Worm (Caenorhabditis elegans) whole organism, midembryonic: Measurements from ENCODE around the gene lgmn-1.

Experiments used
- T22C8.4 ChIP-seq: fragments of 200-800 bp; sonication (Bioruptor generic); IDR thresholded peaks from 2 replicates; pipeline ENCODE4 v1.3.6; 2022; ENCODE audit warnings: missing genetic modification characterization, missing compliant biosample characterization
- cog-1 ChIP-seq: sonication (generic microtip); optimal IDR thresholded peaks from 2 replicates; lab custom pipeline; 2016; ENCODE audit warnings: missing genetic modification characterization, missing compliant biosample characterization
- flt-1 ChIP-seq: fragments of 200-800 bp; sonication (Bioruptor generic); IDR thresholded peaks from 2 replicates; pipeline ENCODE4 v1.3.6; 2022; ENCODE audit warnings: missing genetic modification characterization, missing compliant biosample characterization
- klf-2 ChIP-seq: fragments of 200-800 bp; sonication (Bioruptor generic); conservative IDR thresholded peaks from 2 replicates; pipeline ENCODE4 v1.3.6; 2022; ENCODE audit warnings: missing genetic modification reagents, missing genetic modification characterization, missing compliant biosample characterization
- med-1 ChIP-seq: sonication (generic microtip); optimal IDR thresholded peaks from 2 replicates; lab custom pipeline; 2017; ENCODE audit warnings: missing genetic modification characterization, mild to moderate bottlenecking, missing compliant biosample characterization, antibody characterized with exemption, missing genetic modification reagents; ENCODE audit not compliant: insufficient read depth
- ref-1 ChIP-seq: fragments of 200-800 bp; sonication (Bioruptor generic); conservative IDR thresholded peaks from 2 replicates; pipeline ENCODE4 v1.3.6; 2022; ENCODE audit warnings: missing genetic modification reagents, missing genetic modification characterization, missing compliant biosample characterization
- tab-1 ChIP-seq: fragments of 200-800 bp; sonication (Bioruptor generic); IDR thresholded peaks from 2 replicates; pipeline ENCODE4 v1.3.6; 2022; ENCODE audit warnings: missing genetic modification characterization, missing compliant biosample characterization
- ztf-23 ChIP-seq: fragments of 200-800 bp; sonication (Bioruptor generic); IDR thresholded peaks from 2 replicates; pipeline ENCODE4 v1.3.6; 2022; ENCODE audit warnings: missing genetic modification reagents, missing genetic modification characterization, missing compliant biosample characterization
- ztf-29 ChIP-seq: fragments of 200-800 bp; sonication (Bioruptor generic); IDR thresholded peaks from 2 replicates; pipeline ENCODE4 v1.3.6; 2022; ENCODE audit warnings: missing genetic modification reagents, missing genetic modification characterization, missing compliant biosample characterization

Gene lgmn-1

DNA sequence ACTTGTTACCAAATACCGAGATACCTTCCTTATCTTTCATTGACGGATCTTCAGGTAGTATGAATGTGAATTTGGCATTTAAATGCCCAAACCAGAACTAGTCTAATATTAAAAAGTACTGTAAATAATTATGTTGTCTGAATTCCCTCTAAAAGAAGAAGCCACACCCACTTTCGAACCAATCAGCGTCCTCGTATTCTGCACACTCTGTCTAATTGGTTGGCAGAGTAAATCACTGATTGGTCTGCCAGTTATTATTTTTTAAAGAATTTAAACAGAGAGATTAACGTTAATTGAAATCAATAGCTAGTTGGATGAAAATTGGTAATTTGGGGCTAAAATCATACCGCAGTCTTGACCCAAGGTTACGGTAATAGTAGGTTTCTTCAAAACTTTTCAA lies 7.1 kb upstream of the lgmn-1 start:
- TF ChIP-seq ztf-23 (GFP tag; lab: Robert Waterston, UW) = no peak
- TF ChIP-seq ref-1 (GFP tag; lab: Robert Waterston, UW) = no peak

DNA sequence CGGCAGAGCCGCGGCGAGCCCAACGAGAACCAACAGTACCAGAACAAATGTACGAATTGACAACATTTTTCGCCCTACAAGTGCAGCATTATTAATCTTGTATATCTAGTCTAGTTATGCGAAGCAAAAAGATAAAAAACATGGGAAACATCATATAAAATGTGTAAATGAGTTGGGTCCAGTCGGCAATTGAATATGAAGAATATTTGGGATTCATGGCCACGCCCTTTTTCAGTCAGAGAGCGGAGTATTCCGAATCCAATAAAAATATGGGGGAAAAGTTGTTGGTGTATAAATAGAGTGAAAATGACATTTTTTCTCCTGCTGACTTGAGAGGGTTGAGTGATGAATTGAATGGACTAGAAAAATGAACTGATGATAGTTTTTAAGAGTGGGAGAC lies 6.7 kb upstream of the lgmn-1 start, which contains the start of gene nlp-46:
nlp-46 (minus strand) TSS at position 101 of the 400 bp plus-strand sequence.
- TF ChIP-seq ztf-23 (GFP tag; lab: Robert Waterston, UW) = no peak
- no peak for TF ChIP-seq flt-1 (GFP tag; lab: Robert Waterston, UW)
- TF ChIP-seq T22C8.4 (GFP tag; lab: Robert Waterston, UW) = no peak
- TF ChIP-seq klf-2 (GFP tag; lab: Robert Waterston, UW) = no peak
- TF ChIP-seq med-1 (GFP tag; lab: Kevin White, UChicago) = no peak
- TF ChIP-seq ref-1 (GFP tag; lab: Robert Waterston, UW) = no peak
- no peak for TF ChIP-seq cog-1 (tag; lab: Kevin White, UChicago)
- TF ChIP-seq ztf-29 (GFP tag; lab: Robert Waterston, UW) = no peak

DNA sequence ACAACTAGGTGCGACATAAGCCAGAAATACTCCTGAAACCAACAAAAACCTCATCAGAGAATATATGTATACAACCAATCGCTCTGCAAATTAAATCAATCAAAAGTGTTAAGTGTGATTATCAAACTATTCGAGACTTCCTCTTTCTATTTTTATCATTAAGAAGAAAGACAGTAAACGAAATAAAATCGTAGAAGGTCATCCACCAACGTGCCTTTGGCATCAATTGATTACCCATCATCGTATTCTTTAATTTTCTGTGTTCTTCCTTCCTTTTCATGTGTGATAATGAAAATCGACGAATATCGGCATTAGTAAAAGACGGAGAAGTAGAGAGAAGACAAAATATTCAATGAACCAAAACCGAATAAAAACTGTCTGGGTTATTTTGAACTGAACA lies 910 bp upstream of the lgmn-1 start:
- no peak for TF ChIP-seq med-1 (GFP tag; lab: Kevin White, UChicago)
- no peak for TF ChIP-seq T22C8.4 (GFP tag; lab: Robert Waterston, UW)
- no peak for TF ChIP-seq klf-2 (GFP tag; lab: Robert Waterston, UW)
- no peak for TF ChIP-seq flt-1 (GFP tag; lab: Robert Waterston, UW)
- TF ChIP-seq ref-1 (GFP tag; lab: Robert Waterston, UW) = no peak
- no peak for TF ChIP-seq cog-1 (tag; lab: Kevin White, UChicago)
- TF ChIP-seq ztf-23 (GFP tag; lab: Robert Waterston, UW) = no peak
- no peak for TF ChIP-seq ztf-29 (GFP tag; lab: Robert Waterston, UW)
- no peak for TF ChIP-seq tab-1

ce11 chrV:12513900-12514299 lies 1.0 kb downstream of the lgmn-1 start:
- TF ChIP-seq ztf-29 (GFP tag; lab: Robert Waterston, UW) (no peak), flt-1 (GFP tag; lab: Robert Waterston, UW) (no peak)

DNA sequence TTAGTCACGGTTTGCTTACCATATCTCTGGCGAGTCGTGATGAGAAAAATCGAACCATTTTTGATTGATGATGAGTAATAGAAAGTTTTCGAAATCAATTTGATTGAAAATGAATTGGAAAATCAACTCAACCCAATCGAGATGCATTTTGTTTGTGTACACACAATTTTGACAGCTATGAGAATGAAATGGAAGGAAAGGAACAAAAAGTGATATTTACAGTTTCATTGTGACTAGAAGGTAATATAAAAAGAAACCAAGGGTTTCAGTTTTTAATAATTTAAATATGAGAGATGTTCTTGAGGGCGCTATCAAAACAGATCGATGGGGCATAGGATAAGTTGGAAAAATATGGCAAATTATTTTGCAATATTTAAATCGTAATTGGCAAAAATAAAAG lies 4.3 kb downstream of the lgmn-1 start, which contains the start of gene cal-1:
cal-1 (minus strand) TSS at position 101 of the 400 bp plus-strand sequence.
- TF ChIP-seq klf-2 (GFP tag; lab: Robert Waterston, UW) = no peak
- TF ChIP-seq cog-1 (tag; lab: Kevin White, UChicago) = no peak
- no peak for TF ChIP-seq med-1 (GFP tag; lab: Kevin White, UChicago)
- no peak for TF ChIP-seq T22C8.4 (GFP tag; lab: Robert Waterston, UW)
- no peak for TF ChIP-seq ztf-29 (GFP tag; lab: Robert Waterston, UW)

ce11 chrV:12517757-12518156 lies 4.9 kb downstream of the lgmn-1 start:
- TF ChIP-seq T22C8.4 (GFP tag; lab: Robert Waterston, UW) (no peak), tab-1 (no peak), med-1 (GFP tag; lab: Kevin White, UChicago) (no peak), ref-1 (GFP tag; lab: Robert Waterston, UW) (no peak)

- no peak for TF ChIP-seq ztf-29 (GFP tag; lab: Robert Waterston, UW)
- TF ChIP-seq klf-2 (GFP tag; lab: Robert Waterston, UW) = no peak
- TF ChIP-seq ztf-23 (GFP tag; lab: Robert Waterston, UW) = no peak
- TF ChIP-seq T22C8.4 (GFP tag; lab: Robert Waterston, UW) = no peak
- TF ChIP-seq flt-1 (GFP tag; lab: Robert Waterston, UW) = no peak
- no peak for TF ChIP-seq tab-1
- TF ChIP-seq med-1 (GFP tag; lab: Kevin White, UChicago) = no peak
- TF ChIP-seq ref-1 (GFP tag; lab: Robert Waterston, UW) = no peak
- TF ChIP-seq cog-1 (tag; lab: Kevin White, UChicago) = no peak
Measured at ce11 chrV:12518770-12519169, 5.9 kb downstream of the lgmn-1 start.

DNA sequence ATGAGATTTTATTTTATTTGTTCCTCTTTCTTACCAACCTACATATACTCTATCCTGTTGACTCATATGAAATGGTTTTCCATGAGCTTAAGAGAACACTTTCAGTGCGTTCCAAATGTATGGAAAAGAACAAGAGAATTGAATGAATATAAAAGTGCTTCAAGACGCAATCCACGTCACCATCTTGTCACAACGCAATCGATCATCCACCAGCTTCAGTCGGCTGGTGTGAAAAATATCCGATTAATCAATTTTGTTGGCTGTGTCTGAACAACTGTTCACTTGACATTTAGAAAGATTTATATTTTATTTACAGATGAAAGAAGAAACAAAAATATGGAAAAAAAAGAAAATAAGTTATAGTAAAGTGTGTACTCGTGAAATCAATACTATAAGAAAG lies 10.5 kb downstream of the lgmn-1 start:
- TF ChIP-seq ref-1 (GFP tag; lab: Robert Waterston, UW) = no peak
- TF ChIP-seq cog-1 (tag; lab: Kevin White, UChicago) = no peak
- TF ChIP-seq klf-2 (GFP tag; lab: Robert Waterston, UW) = no peak
- TF ChIP-seq med-1 (GFP tag; lab: Kevin White, UChicago) = no peak
- TF ChIP-seq ztf-29 (GFP tag; lab: Robert Waterston, UW) = no peak
- no peak for TF ChIP-seq flt-1 (GFP tag; lab: Robert Waterston, UW)
- TF ChIP-seq tab-1 = no peak
- TF ChIP-seq T22C8.4 (GFP tag; lab: Robert Waterston, UW) = no peak
- no peak for TF ChIP-seq ztf-23 (GFP tag; lab: Robert Waterston, UW)

ce11 chrV:12525526-12525925 lies 12.7 kb downstream of the lgmn-1 start, which contains the start of gene dyf-4:
Gene dyf-4, minus strand, starts transcription at chrV:12525738.
- TF ChIP-seq T22C8.4 (GFP tag; lab: Robert Waterston, UW) (no peak), ztf-29 (GFP tag; lab: Robert Waterston, UW) (no peak), klf-2 (GFP tag; lab: Robert Waterston, UW) (no peak), tab-1 (no peak), flt-1 (GFP tag; lab: Robert Waterston, UW) (no peak), ztf-23 (GFP tag; lab: Robert Waterston, UW) (no peak), ref-1 (GFP tag; lab: Robert Waterston, UW) (no peak), cog-1 (tag; lab: Kevin White, UChicago) (no peak), med-1 (GFP tag; lab: Kevin White, UChicago) (no peak)

DNA sequence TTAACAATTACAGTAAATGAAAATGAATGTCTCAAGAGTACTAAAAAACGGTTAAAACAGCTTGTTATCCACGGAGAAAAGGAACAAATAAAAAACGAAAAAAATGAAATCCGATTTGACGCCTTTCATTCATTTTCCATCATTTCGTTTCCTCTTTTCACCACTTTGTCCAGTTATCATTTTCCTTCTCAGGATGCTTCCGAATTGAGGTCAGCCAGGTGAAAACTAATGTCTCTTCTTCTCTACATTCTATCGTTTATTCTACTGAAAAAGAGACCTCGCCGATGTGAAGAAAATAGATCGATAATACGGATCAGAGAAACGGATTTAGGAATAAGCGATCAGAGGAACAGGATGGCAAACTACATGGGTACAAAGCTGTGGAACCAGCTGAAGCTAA lies 13.3 kb downstream of the lgmn-1 start:
- TF ChIP-seq med-1 (GFP tag; lab: Kevin White, UChicago) (no peak), cog-1 (tag; lab: Kevin White, UChicago) (no peak), ref-1 (GFP tag; lab: Robert Waterston, UW) (no peak), ztf-23 (GFP tag; lab: Robert Waterston, UW) (no peak), tab-1 (no peak), klf-2 (GFP tag; lab: Robert Waterston, UW) (no peak), ztf-29 (GFP tag; lab: Robert Waterston, UW) (no peak), T22C8.4 (GFP tag; lab: Robert Waterston, UW) (no peak), flt-1 (GFP tag; lab: Robert Waterston, UW) (no peak)
